Fruit fly (Drosophila melanogaster) S2 (cell line): Measurements from ENCODE around the gene CG13721.

Experiments
- CG8478 ChIP-seq: fragments of >200 bp; optimal IDR thresholded peaks from 2 replicates; lab custom pipeline; 2018
- CTCF ChIP-seq, 2 experiments: fragments of >200 bp; optimal IDR thresholded peaks; 2 replicates each; lab custom pipeline; 2018

DNA sequence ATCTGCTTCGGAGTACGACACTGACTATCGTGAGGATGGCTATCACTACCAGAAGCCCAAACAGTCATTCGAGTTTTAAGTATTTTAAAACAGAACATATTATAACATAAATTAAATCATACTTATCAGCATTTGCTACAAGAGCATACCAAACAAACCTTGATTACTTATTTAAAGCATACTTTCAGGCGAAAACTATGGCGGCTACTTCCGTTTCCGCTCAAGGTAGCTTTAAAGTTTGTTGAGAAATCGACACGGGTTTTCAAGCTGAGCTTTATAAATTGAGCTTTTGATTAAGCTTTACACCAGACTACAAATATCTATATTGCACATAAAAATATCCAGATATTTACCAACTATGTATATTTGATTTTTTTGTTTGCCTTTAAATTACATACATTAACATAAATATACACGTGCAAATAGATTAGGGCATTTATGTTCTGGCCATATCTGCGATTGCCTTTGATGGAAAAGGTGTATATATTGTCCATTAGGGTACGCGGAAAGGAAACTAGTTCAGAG, 22.6 kb downstream of the CG13721 start:
- TF ChIP-seq CG8478 (lab: Kevin White, UChicago) (no peak), CTCF (optimal IDR thresholded peaks at IDR 0.05; lab: Kevin White, UChicago) (no peak)
